Fruit fly (Drosophila melanogaster) whole organism, pupa: ENCODE data around the gene Ir7g.

Experiments
- CG10348 ChIP-seq: fragments of 200-800 bp; sonication (Bioruptor generic); IDR thresholded peaks from 2 replicates; pipeline ENCODE4 v1.3.6; 2022; ENCODE audit warnings: missing biosample characterization, missing genetic modification characterization
- CG12605 ChIP-seq: fragments of 200-800 bp; sonication (Bioruptor generic); IDR thresholded peaks from 2 replicates; pipeline ENCODE4 v1.3.6; 2022; ENCODE audit warnings: missing biosample characterization, missing genetic modification characterization
- CG13204 ChIP-seq: fragments of 200-800 bp; sonication (Bioruptor generic); optimal IDR thresholded peaks from 2 replicates; lab custom pipeline; 2018; ENCODE audit warnings: missing biosample characterization, mild to moderate bottlenecking, missing genetic modification characterization, moderate library complexity
- CG14655 ChIP-seq: fragments of 200-800 bp; sonication (Bioruptor generic); optimal IDR thresholded peaks from 3 replicates; lab custom pipeline; 2017; ENCODE audit warnings: mild to moderate bottlenecking, missing biosample characterization, missing genetic modification reagents, missing genetic modification characterization
- CG15710 ChIP-seq: fragments of 200-800 bp; sonication (Bioruptor generic); optimal IDR thresholded peaks from 2 replicates; lab custom pipeline; 2018; ENCODE audit warnings: missing biosample characterization, mild to moderate bottlenecking, missing genetic modification characterization, moderate library complexity
- CG17806 ChIP-seq: fragments of 200-800 bp; sonication (Bioruptor generic); optimal IDR thresholded peaks from 2 replicates; lab custom pipeline; 2018; ENCODE audit warnings: missing biosample characterization, mild to moderate bottlenecking, missing genetic modification characterization, moderate library complexity
- CG32121 ChIP-seq: fragments of 200-800 bp; sonication (Bioruptor generic); IDR thresholded peaks from 2 replicates; pipeline ENCODE4 v1.3.6; 2022; ENCODE audit warnings: missing biosample characterization, missing genetic modification characterization
- CG34367 ChIP-seq: fragments of 200-800 bp; sonication (Bioruptor generic); optimal IDR thresholded peaks from 2 replicates; lab custom pipeline; 2018; ENCODE audit warnings: missing biosample characterization, mild to moderate bottlenecking, missing genetic modification characterization
- CG4496 ChIP-seq: fragments of 200-800 bp; sonication (Bioruptor generic); IDR thresholded peaks from 3 replicates; pipeline ENCODE4 v1.3.6; 2022; ENCODE audit warnings: missing biosample characterization, missing genetic modification characterization
- CG8159 ChIP-seq: fragments of 200-800 bp; sonication (Bioruptor generic); optimal IDR thresholded peaks from 3 replicates; lab custom pipeline; 2018; ENCODE audit warnings: missing biosample characterization, mild to moderate bottlenecking, missing genetic modification characterization, moderate library complexity
- CG8301 ChIP-seq: fragments of 200-800 bp; sonication (Bioruptor generic); optimal IDR thresholded peaks from 2 replicates; lab custom pipeline; 2018; ENCODE audit warnings: missing biosample characterization, mild to moderate bottlenecking, missing genetic modification characterization
- CG9948 ChIP-seq: fragments of 200-800 bp; sonication (Bioruptor generic); optimal IDR thresholded peaks from 2 replicates; lab custom pipeline; 2018; ENCODE audit warnings: missing biosample characterization, mild to moderate bottlenecking, missing genetic modification characterization, moderate library complexity
- D1 ChIP-seq: fragments of 200-800 bp; sonication (Bioruptor generic); optimal IDR thresholded peaks from 2 replicates; lab custom pipeline; 2018; ENCODE audit warnings: missing biosample characterization, mild to moderate bottlenecking, missing genetic modification characterization, moderate library complexity
- EcR ChIP-seq: fragments of 200-800 bp; sonication (Bioruptor generic); optimal IDR thresholded peaks from 3 replicates; lab custom pipeline; 2019; ENCODE audit warnings: missing biosample characterization, missing genetic modification characterization, mild to moderate bottlenecking, moderate library complexity, missing genetic modification reagents
- Ets98B ChIP-seq: fragments of 200-800 bp; sonication (Bioruptor generic); IDR thresholded peaks from 2 replicates; pipeline ENCODE4 v1.3.6; 2022; ENCODE audit warnings: missing biosample characterization, missing genetic modification characterization
- Pif1A ChIP-seq: fragments of 200-800 bp; sonication (Bioruptor generic); optimal IDR thresholded peaks from 3 replicates; lab custom pipeline; 2016; ENCODE audit warnings: missing biosample characterization, missing genetic modification characterization
- Pif1B ChIP-seq: fragments of 200-800 bp; sonication (Bioruptor generic); optimal IDR thresholded peaks from 3 replicates; lab custom pipeline; 2016; ENCODE audit warnings: missing biosample characterization, missing genetic modification characterization
- Snoo ChIP-seq: fragments of 200-800 bp; sonication (Bioruptor generic); optimal IDR thresholded peaks from 3 replicates; lab custom pipeline; 2017; ENCODE audit warnings: missing biosample characterization, mild to moderate bottlenecking, missing genetic modification characterization, inconsistent platforms
- fd96Ca ChIP-seq: fragments of 200-800 bp; sonication (Bioruptor generic); IDR thresholded peaks from 3 replicates; pipeline ENCODE4 v1.3.6; 2022; ENCODE audit warnings: missing biosample characterization, missing genetic modification characterization
- gl ChIP-seq: fragments of 200-800 bp; sonication (Bioruptor generic); optimal IDR thresholded peaks from 2 replicates; lab custom pipeline; 2018; ENCODE audit warnings: missing biosample characterization, mild to moderate bottlenecking, missing genetic modification characterization
- rn ChIP-seq: fragments of 200-800 bp; sonication (Bioruptor generic); IDR thresholded peaks from 2 replicates; pipeline ENCODE4 v1.3.6; 2022; ENCODE audit warnings: missing biosample characterization, missing genetic modification characterization

Ir7g gene

DNA sequence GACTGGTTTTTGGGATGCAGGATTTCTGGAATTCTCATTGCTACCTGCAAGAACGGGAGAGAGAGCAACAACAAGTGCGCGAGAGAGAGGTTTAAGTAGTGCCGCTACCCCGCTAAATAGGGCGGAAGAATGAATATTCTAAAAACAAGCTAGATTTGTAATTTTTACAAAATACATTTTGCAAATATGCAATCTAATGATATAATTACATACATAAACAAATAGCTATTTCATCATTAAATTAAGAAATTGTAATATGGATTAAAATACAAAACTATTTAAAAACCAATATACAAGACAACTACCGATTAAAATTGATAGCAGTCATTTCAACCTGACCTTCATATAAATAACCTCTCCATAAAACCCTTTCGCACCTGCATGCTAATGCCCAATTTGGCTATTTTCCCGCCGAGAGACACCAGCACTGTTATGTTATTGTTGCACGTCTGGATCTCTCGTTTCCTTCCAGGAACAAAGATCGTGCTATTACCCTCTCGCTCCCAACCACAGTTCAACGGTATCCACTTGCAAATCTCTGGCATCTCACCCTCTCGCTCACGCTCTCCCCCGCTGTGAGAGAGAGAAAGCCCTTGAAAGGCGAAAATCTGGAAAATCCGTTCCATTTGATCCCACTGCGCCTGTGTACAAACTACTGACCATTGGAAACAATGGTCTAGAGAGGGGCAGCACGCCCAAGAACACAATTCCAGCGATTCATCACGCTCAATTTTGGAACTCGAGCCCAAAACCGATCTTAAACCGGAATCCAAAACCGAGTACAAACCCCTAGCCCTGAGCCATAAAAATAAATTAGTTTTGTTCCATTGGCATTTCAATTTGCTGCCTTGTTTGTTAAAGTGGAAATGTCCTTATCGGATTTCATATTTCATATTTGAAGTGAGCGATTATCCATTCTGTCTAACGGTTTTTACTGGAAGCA, 7.4 kb downstream of the Ir7g start, which contains the start of gene Nek2:
Nek2 (minus strand) TSS at position 51 of the 943 bp plus-strand sequence.
- TF ChIP-seq CG15710 (tag; lab: Kevin White, UChicago): peak; percentile 7
- no peak for TF ChIP-seq CG13204 (GFP tag; lab: Kevin White, UChicago)
- no peak for TF ChIP-seq CG32121 (GFP tag; lab: Robert Waterston, UW)
- TF ChIP-seq Pif1A (GFP tag; lab: Kevin White, UChicago): peak; percentile 15
- no peak for TF ChIP-seq Ets98B (GFP tag; lab: Robert Waterston, UW)
- TF ChIP-seq EcR (GFP tag; lab: Kevin White, UChicago): peak; percentile 32
- peak; percentile 32 for TF ChIP-seq CG9948 (tag; lab: Kevin White, UChicago)
- TF ChIP-seq CG8159 (tag; lab: Kevin White, UChicago): peak; percentile 40
- TF ChIP-seq Snoo (tag; lab: Kevin White, UChicago): peak; percentile 23
- peak; percentile 1 for TF ChIP-seq D1 (tag; lab: Kevin White, UChicago)
- no peak for TF ChIP-seq fd96Ca (GFP tag; lab: Robert Waterston, UW)
- no peak for TF ChIP-seq CG17806 (tag; lab: Kevin White, UChicago)
- TF ChIP-seq CG14655: peak; percentile 48
- TF ChIP-seq CG34367 (tag; lab: Kevin White, UChicago): peak; percentile 22
- no peak for TF ChIP-seq CG10348 (GFP tag; lab: Robert Waterston, UW)
- no peak for TF ChIP-seq rn (GFP tag; lab: Robert Waterston, UW)
- no peak for TF ChIP-seq CG12605 (GFP tag; lab: Robert Waterston, UW)
- peak; percentile 26 for TF ChIP-seq Pif1B (GFP tag; lab: Kevin White, UChicago)
- no peak for TF ChIP-seq gl (tag; lab: Kevin White, UChicago)
- TF ChIP-seq CG4496: no peak
- peak; percentile 38 for TF ChIP-seq CG8301 (tag; lab: Kevin White, UChicago)

DNA sequence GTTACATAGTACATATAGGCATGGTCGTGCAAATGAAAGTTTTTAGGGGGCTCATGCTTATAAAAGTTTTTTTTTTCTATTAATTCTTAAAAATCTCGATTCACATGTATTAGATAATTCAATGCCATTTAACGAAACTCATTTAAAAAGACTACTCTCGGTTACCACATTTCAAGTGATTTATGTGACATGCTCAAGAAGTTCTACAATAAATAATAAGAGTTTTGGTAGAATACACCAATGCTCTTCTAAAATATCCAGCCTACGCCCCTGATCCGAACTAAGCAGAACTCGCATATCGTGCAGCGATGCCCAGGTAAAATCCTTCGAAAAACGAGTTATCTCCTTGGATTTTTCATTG, 8.1 kb downstream of the Ir7g start:
- TF ChIP-seq CG32121 (GFP tag; lab: Robert Waterston, UW) (no peak), CG9948 (tag; lab: Kevin White, UChicago) (peak; percentile 56), Snoo (tag; lab: Kevin White, UChicago) (peak; percentile 44), CG34367 (tag; lab: Kevin White, UChicago) (peak; percentile 33), CG8159 (tag; lab: Kevin White, UChicago) (peak; percentile 58), CG14655 (peak; percentile 77), fd96Ca (GFP tag; lab: Robert Waterston, UW) (no peak), CG17806 (tag; lab: Kevin White, UChicago) (peak; percentile 47), CG4496 (peak; percentile 58; the same call in 2 of the 3 replicates), CG12605 (GFP tag; lab: Robert Waterston, UW) (no peak), CG8301 (tag; lab: Kevin White, UChicago) (peak; percentile 54), CG15710 (tag; lab: Kevin White, UChicago) (peak; percentile 65), CG13204 (GFP tag; lab: Kevin White, UChicago) (no peak), EcR (GFP tag; lab: Kevin White, UChicago) (no peak), gl (tag; lab: Kevin White, UChicago) (no peak), rn (GFP tag; lab: Robert Waterston, UW) (no peak), Ets98B (GFP tag; lab: Robert Waterston, UW) (0 out of 2 replicates have a peak, but pooled peaks have one; percentile 7), D1 (tag; lab: Kevin White, UChicago) (no peak), Pif1A (GFP tag; lab: Kevin White, UChicago) (peak; percentile 63)

DNA sequence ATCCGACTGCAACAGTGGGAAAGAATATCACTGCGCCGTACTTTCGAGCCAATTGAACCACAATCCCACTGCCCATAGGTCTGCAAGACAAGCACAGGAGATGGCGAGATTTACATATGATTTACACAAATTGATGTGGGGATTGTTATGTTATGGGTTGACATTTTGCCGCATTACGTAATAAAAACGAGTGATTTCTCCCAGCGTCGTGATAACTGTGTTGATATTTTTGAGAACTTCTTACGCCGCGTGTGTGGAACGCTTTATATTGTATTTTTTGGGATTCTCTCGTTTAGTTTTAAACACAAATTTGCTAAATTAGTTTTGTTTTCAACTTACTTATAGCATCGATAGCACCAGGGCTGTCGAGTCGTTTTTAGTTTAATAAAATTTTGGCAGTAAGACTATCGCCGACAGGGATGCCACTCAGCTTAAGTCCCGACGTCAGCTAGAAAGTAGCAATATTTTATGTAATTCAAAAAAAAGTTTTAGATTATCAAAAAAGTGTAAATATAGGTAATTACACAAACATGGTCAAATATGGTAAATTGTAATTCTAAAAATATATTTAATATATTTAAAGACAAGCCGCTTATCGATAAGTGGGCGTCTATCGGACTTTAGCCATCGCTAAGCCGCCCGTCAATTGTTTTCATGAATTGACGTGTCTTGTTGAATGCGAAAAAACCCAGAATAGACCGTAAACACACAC, 9.1 kb downstream of the Ir7g start, which contains the start of the genes CG45089, ND-MNLL and p115:
CG45089 (minus strand) TSS at position 388 of the 712 bp plus-strand sequence.
ND-MNLL (minus strand) TSS at position 388 of the 712 bp plus-strand sequence.
p115 (plus strand) TSS at position 621 of the 712 bp plus-strand sequence.
- TF ChIP-seq EcR (GFP tag; lab: Kevin White, UChicago): no peak
- TF ChIP-seq CG8301 (tag; lab: Kevin White, UChicago): no peak
- TF ChIP-seq CG8159 (tag; lab: Kevin White, UChicago): peak; percentile 40
- no peak for TF ChIP-seq CG34367 (tag; lab: Kevin White, UChicago)
- peak; percentile 21 for TF ChIP-seq CG17806 (tag; lab: Kevin White, UChicago)
- no peak for TF ChIP-seq CG13204 (GFP tag; lab: Kevin White, UChicago)
- no peak for TF ChIP-seq CG12605 (GFP tag; lab: Robert Waterston, UW)
- no peak for TF ChIP-seq CG14655
- TF ChIP-seq Pif1A (GFP tag; lab: Kevin White, UChicago): peak; percentile 46
- peak; percentile 48; the same call in 1 of the 2 replicates for TF ChIP-seq CG32121 (GFP tag; lab: Robert Waterston, UW)
- TF ChIP-seq D1 (tag; lab: Kevin White, UChicago): no peak
- peak; percentile 38 for TF ChIP-seq CG15710 (tag; lab: Kevin White, UChicago)
- TF ChIP-seq CG4496: 0 out of 3 replicates have a peak, but pooled peaks have one; percentile 26
- peak; percentile 20 for TF ChIP-seq CG9948 (tag; lab: Kevin White, UChicago)
- TF ChIP-seq fd96Ca (GFP tag; lab: Robert Waterston, UW): no peak; the same call in 2 of the 3 replicates
- peak; percentile 17; the same call in 1 of the 2 replicates for TF ChIP-seq Ets98B (GFP tag; lab: Robert Waterston, UW)
- TF ChIP-seq CG10348 (GFP tag; lab: Robert Waterston, UW): no peak
- peak; percentile 10 for TF ChIP-seq Snoo (tag; lab: Kevin White, UChicago)
- no peak for TF ChIP-seq rn (GFP tag; lab: Robert Waterston, UW)
- peak; percentile 32 for TF ChIP-seq Pif1B (GFP tag; lab: Kevin White, UChicago)
- TF ChIP-seq gl (tag; lab: Kevin White, UChicago): no peak
